Fruit fly (Drosophila melanogaster): ENCODE results near the gene CG46394.
"Not testable (repeated sequence)": the region's sequence is repeated elsewhere in the genome, so short reads cannot be mapped to it uniquely, and the experiment has no call there.

Gene CG46394

dm6 chr3L:11574563-11574962 lies 25.6 kb upstream of the CG46394 start, which contains the start of gene CG33490:
Gene CG33490 (minus strand): TSS chr3L:11574663.
- TF ChIP-seq Mnt (GFP tag; optimal IDR thresholded peaks at IDR 0.05) = no peak
- TF ChIP-seq CG5204 (GFP tag; optimal IDR thresholded peaks at IDR 0.05) = no peak
- no peak for TF ChIP-seq Clk (GFP tag; optimal IDR thresholded peaks at IDR 0.05)
- no peak for TF ChIP-seq kay (GFP tag; ENCODE audit: borderline replicate concordance)
- TF ChIP-seq toe (GFP tag; optimal IDR thresholded peaks at IDR 0.05) = no peak
- no peak for TF ChIP-seq cic (GFP tag; optimal IDR thresholded peaks at IDR 0.05)
- TF ChIP-seq tj (GFP tag; optimal IDR thresholded peaks at IDR 0.05) = no peak
- TF ChIP-seq cnc (optimal IDR thresholded peaks at IDR 0.05) = no peak
- no peak for TF ChIP-seq ovo (GFP tag; optimal IDR thresholded peaks at IDR 0.05)
- TF ChIP-seq CG12768 (GFP tag; optimal IDR thresholded peaks at IDR 0.05) = no peak
- TF ChIP-seq bab1 (GFP tag; optimal IDR thresholded peaks at IDR 0.05) = no peak

- TF ChIP-seq CG11617 (GFP tag; optimal IDR thresholded peaks at IDR 0.05); CG7101 (tag; optimal IDR thresholded peaks at IDR 0.05); CG5204 (GFP tag; optimal IDR thresholded peaks at IDR 0.05): not testable (repeated sequence)
These were observed 23.2 kb upstream of the CG46394 start, which contains the start of gene CG33489 for dm6 chr3L:11576944-11577343. Gene CG33489 (minus strand): TSS chr3L:11577044.

dm6 chr3L:11577395-11577794 lies 22.8 kb upstream of the CG46394 start, which contains the start of gene CG33271:
Gene CG33271 (minus strand): TSS chr3L:11577495.
- TF ChIP-seq cic (GFP tag; optimal IDR thresholded peaks at IDR 0.05) (no peak), CG1620 (GFP tag; optimal IDR thresholded peaks at IDR 0.05) (no peak), kay (GFP tag; ENCODE audit: borderline replicate concordance) (no peak), CG7101 (tag; optimal IDR thresholded peaks at IDR 0.05) (no peak), CG12768 (GFP tag; optimal IDR thresholded peaks at IDR 0.05) (no peak), bab1 (GFP tag; optimal IDR thresholded peaks at IDR 0.05) (no peak)

dm6 chr3L:11578211-11578673 lies 21.9 kb upstream of the CG46394 start, which contains the start of gene CG33270:
Gene CG33270 (minus strand): TSS chr3L:11578623.
- TF ChIP-seq CG7045 (GFP tag; optimal IDR thresholded peaks at IDR 0.05) (no peak), ovo (GFP tag; optimal IDR thresholded peaks at IDR 0.05) (no peak), kay (GFP tag; ENCODE audit: borderline replicate concordance) (no peak), CG12768 (GFP tag; optimal IDR thresholded peaks at IDR 0.05) (no peak), cic (GFP tag; optimal IDR thresholded peaks at IDR 0.05) (no peak), CG11617 (GFP tag; optimal IDR thresholded peaks at IDR 0.05) (no peak), Hr96 (GFP tag; optimal IDR thresholded peaks at IDR 0.05) (no peak), CG14711 (tag; optimal IDR thresholded peaks at IDR 0.05) (no peak), bab1 (GFP tag; optimal IDR thresholded peaks at IDR 0.05) (no peak), cnc (optimal IDR thresholded peaks at IDR 0.05) (no peak), Crg-1 (GFP tag; optimal IDR thresholded peaks at IDR 0.05) (no peak), pad (GFP tag; optimal IDR thresholded peaks at IDR 0.05) (no peak), Clk (GFP tag; optimal IDR thresholded peaks at IDR 0.05) (no peak), toe (GFP tag; optimal IDR thresholded peaks at IDR 0.05) (no peak), CG33017 (tag; optimal IDR thresholded peaks at IDR 0.05) (no peak), CG7101 (tag; optimal IDR thresholded peaks at IDR 0.05) (no peak), CG5204 (GFP tag; optimal IDR thresholded peaks at IDR 0.05) (no peak), tj (GFP tag; optimal IDR thresholded peaks at IDR 0.05) (no peak), CG1620 (GFP tag; optimal IDR thresholded peaks at IDR 0.05) (no peak), Mnt (GFP tag; optimal IDR thresholded peaks at IDR 0.05) (no peak)

- no peak for TF ChIP-seq CG5204 (GFP tag; optimal IDR thresholded peaks at IDR 0.05)
- no peak for TF ChIP-seq toe (GFP tag; optimal IDR thresholded peaks at IDR 0.05)
- TF ChIP-seq Hr96 (GFP tag; optimal IDR thresholded peaks at IDR 0.05) = no peak
- TF ChIP-seq CG1620 (GFP tag; optimal IDR thresholded peaks at IDR 0.05) = no peak
- TF ChIP-seq Clk (GFP tag; optimal IDR thresholded peaks at IDR 0.05) = no peak
- no peak for TF ChIP-seq cic (GFP tag; optimal IDR thresholded peaks at IDR 0.05)
These were observed 21.3 kb upstream of the CG46394 start for dm6 chr3L:11578847-11579246.

dm6 chr3L:11579919-11580318 lies 20.3 kb upstream of the CG46394 start, which contains the start of gene CG43390:
Gene CG43390 (minus strand): TSS chr3L:11579950.
- TF ChIP-seq cnc (optimal IDR thresholded peaks at IDR 0.05) (no peak), Clk (GFP tag; optimal IDR thresholded peaks at IDR 0.05) (no peak), CG7045 (GFP tag; optimal IDR thresholded peaks at IDR 0.05) (no peak), Hr96 (GFP tag; optimal IDR thresholded peaks at IDR 0.05) (no peak), CG14711 (tag; optimal IDR thresholded peaks at IDR 0.05) (no peak), ovo (GFP tag; optimal IDR thresholded peaks at IDR 0.05) (no peak), tj (GFP tag; optimal IDR thresholded peaks at IDR 0.05) (no peak), pad (GFP tag; optimal IDR thresholded peaks at IDR 0.05) (no peak), toe (GFP tag; optimal IDR thresholded peaks at IDR 0.05) (no peak), bab1 (GFP tag; optimal IDR thresholded peaks at IDR 0.05) (no peak), CG11617 (GFP tag; optimal IDR thresholded peaks at IDR 0.05) (no peak), CG7101 (tag; optimal IDR thresholded peaks at IDR 0.05) (no peak), CG1620 (GFP tag; optimal IDR thresholded peaks at IDR 0.05) (no peak), CG33017 (tag; optimal IDR thresholded peaks at IDR 0.05) (no peak), CG12768 (GFP tag; optimal IDR thresholded peaks at IDR 0.05) (no peak)

- no peak for TF ChIP-seq CG12768 (GFP tag; optimal IDR thresholded peaks at IDR 0.05)
- no peak for TF ChIP-seq tj (GFP tag; optimal IDR thresholded peaks at IDR 0.05)
- no peak for TF ChIP-seq ovo (GFP tag; optimal IDR thresholded peaks at IDR 0.05)
- no peak for TF ChIP-seq CG7045 (GFP tag; optimal IDR thresholded peaks at IDR 0.05)
- TF ChIP-seq Mnt (GFP tag; optimal IDR thresholded peaks at IDR 0.05) = no peak
These were observed 19.3 kb upstream of the CG46394 start, which contains the start of gene CG43391 for dm6 chr3L:11580919-11581318. Gene CG43391 (minus strand): TSS chr3L:11581019.

Measured in whole organism, adult.